7 worm cellular contexts compared by ENCODE assay signal in the genomic region with DNA sequence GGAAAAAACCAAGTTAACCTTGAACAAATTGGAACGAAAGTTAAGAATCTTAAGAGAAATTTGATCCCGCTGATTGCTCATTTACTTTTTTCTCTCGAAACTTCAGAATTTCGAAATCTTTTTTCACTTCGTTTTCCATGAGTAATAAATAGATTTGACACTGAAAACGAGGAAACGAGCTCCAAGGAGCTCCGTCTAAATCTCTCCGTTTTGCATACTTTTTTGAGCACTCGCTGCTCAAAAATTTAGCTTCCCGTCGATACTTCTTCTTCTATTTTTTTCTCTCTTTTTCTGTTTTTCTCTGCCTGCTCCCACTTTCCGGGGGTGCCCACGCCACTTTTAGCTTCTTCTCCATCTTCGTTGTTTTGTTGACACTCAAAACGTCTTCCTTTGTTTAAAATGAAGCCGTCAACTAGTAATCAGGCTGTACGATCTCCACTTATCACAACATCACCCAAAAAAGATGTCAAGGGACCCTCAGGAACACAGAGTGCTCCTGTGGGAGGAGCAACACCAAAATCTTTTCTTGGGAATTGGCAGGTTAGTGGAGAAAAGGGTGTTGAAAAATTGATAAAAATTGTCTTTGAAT.
TF ChIP-seq lines count a peak whose summit lies in the region.

TSS of gene C17H12.10 (plus strand) at position 325 of the 589 bp plus-strand sequence.

TF ChIP-seq in whole organism, L1 larva, 84 proteins besides CTCF, POLR2A, EP300 and RAD21 (continues in another document):
- TF ChIP-seq fkh-10 (GFP tag; optimal IDR thresholded peaks at IDR 0.05; lab: Kevin White, UChicago) (peak; percentile 77), mep-1 (tag; optimal IDR thresholded peaks at IDR 0.05; lab: Kevin White, UChicago) (peak; percentile 15), mdl-1 (tag; optimal IDR thresholded peaks at IDR 0.05; lab: Kevin White, UChicago) (no peak), fkh-8 (tag; optimal IDR thresholded peaks at IDR 0.05; lab: Kevin White, UChicago) (peak; percentile 47), pag-3 (tag; optimal IDR thresholded peaks at IDR 0.05; lab: Kevin White, UChicago; ENCODE audit: borderline replicate concordance, insufficient read depth) (no peak), lin-35 (GFP tag; optimal IDR thresholded peaks at IDR 0.05; lab: Kevin White, UChicago) (peak in 1 of 2 experiments; percentile 21), swsn-7 (tag; optimal IDR thresholded peaks at IDR 0.05; lab: Kevin White, UChicago) (peak; percentile 8), nhr-71 (tag; optimal IDR thresholded peaks at IDR 0.05; lab: Kevin White, UChicago) (peak; percentile 48), zip-4 (GFP tag; optimal IDR thresholded peaks at IDR 0.05; lab: Kevin White, UChicago) (no peak), aha-1 (tag; optimal IDR thresholded peaks at IDR 0.05; lab: Kevin White, UChicago) (no peak), unc-86 (tag; optimal IDR thresholded peaks at IDR 0.05; lab: Kevin White, UChicago) (peak; percentile 18)

TF ChIP-seq in whole organism, L2 larva, 48 proteins besides CTCF, POLR2A, EP300 and RAD21:
- TF ChIP-seq unc-62 (GFP tag; optimal IDR thresholded peaks at IDR 0.05; lab: Kevin White, UChicago) (no peak), nhr-237 (tag; optimal IDR thresholded peaks at IDR 0.05; lab: Kevin White, UChicago) (no peak), nhr-77 (tag; optimal IDR thresholded peaks at IDR 0.05; lab: Kevin White, UChicago) (no peak), unc-55 (GFP tag; optimal IDR thresholded peaks at IDR 0.05; lab: Kevin White, UChicago) (peak; percentile 77), nhr-129 (tag; optimal IDR thresholded peaks at IDR 0.05; lab: Kevin White, UChicago) (peak; percentile 17), zag-1 (tag; optimal IDR thresholded peaks at IDR 0.05; lab: Kevin White, UChicago) (peak; percentile 80), sma-9 (GFP tag; optimal IDR thresholded peaks at IDR 0.05; lab: Kevin White, UChicago) (peak; percentile 39), sma-9 (tag; optimal IDR thresholded peaks at IDR 0.05; lab: Kevin White, UChicago) (no peak), crh-2 (tag; optimal IDR thresholded peaks at IDR 0.05; lab: Kevin White, UChicago) (peak; percentile 27), lsy-2 (tag; optimal IDR thresholded peaks at IDR 0.05; lab: Kevin White, UChicago) (peak in 1 of 2 experiments; percentile 49), C34F6.9 (tag; optimal IDR thresholded peaks at IDR 0.05; lab: Kevin White, UChicago) (peak; percentile 77), F13H6.1 (tag; optimal IDR thresholded peaks at IDR 0.05; lab: Kevin White, UChicago) (no peak)

TF ChIP-seq in whole organism, L3 larva, 47 proteins besides CTCF, POLR2A, EP300 and RAD21:
- TF ChIP-seq elt-1 (tag; optimal IDR thresholded peaks at IDR 0.05; lab: Kevin White, UChicago), result peak; percentile 71
- TF ChIP-seq nfya-1 (tag; optimal IDR thresholded peaks at IDR 0.05; lab: Kevin White, UChicago; ENCODE audit: insufficient read depth), result peak; percentile 54
- no peak for TF ChIP-seq nhr-77 (tag; optimal IDR thresholded peaks at IDR 0.05; lab: Kevin White, UChicago)
- peak; percentile 28 for TF ChIP-seq lin-15B (tag; optimal IDR thresholded peaks at IDR 0.05; lab: Kevin White, UChicago)
- peak; percentile 41 for TF ChIP-seq fkh-10 (GFP tag; optimal IDR thresholded peaks at IDR 0.05; lab: Kevin White, UChicago)
- TF ChIP-seq hmg-11 (tag; optimal IDR thresholded peaks at IDR 0.05; lab: Kevin White, UChicago), result peak; percentile 3
- no peak for TF ChIP-seq aly-2 (tag; optimal IDR thresholded peaks at IDR 0.05; lab: Kevin White, UChicago)
- TF ChIP-seq lin-39 (tag; optimal IDR thresholded peaks at IDR 0.05; lab: Kevin White, UChicago), result peak; percentile 67

TF ChIP-seq in whole organism, L4 larva, 104 proteins besides CTCF, POLR2A, EP300 and RAD21 (continues in another document):
- no peak for TF ChIP-seq egl-43 (GFP tag; IDR thresholded peaks at IDR 0.05; lab: Robert Waterston, UW)
- no peak for TF ChIP-seq gei-8 (GFP tag; optimal IDR thresholded peaks at IDR 0.05; lab: Kevin White, UChicago)
- no peak for TF ChIP-seq nhr-48 (tag; optimal IDR thresholded peaks at IDR 0.05; lab: Kevin White, UChicago)
- no peak for TF ChIP-seq lir-3 (tag; optimal IDR thresholded peaks at IDR 0.05; lab: Kevin White, UChicago)
- peak; percentile 46 for TF ChIP-seq mep-1 (tag; optimal IDR thresholded peaks at IDR 0.05; lab: Kevin White, UChicago)
- peak; percentile 70 for TF ChIP-seq ces-1 (GFP tag; optimal IDR thresholded peaks at IDR 0.05; lab: Kevin White, UChicago)
- TF ChIP-seq aha-1 (tag; lab: Kevin White, UChicago), result peak; percentile 44
- TF ChIP-seq pha-4 (GFP tag; IDR thresholded peaks at IDR 0.05; lab: Robert Waterston, UW), result no peak
- TF ChIP-seq pha-4 (tag; optimal IDR thresholded peaks at IDR 0.05; lab: Kevin White, UChicago), result no peak
- peak in 1 of 2 experiments; percentile 2 for TF ChIP-seq mdl-1 (tag; optimal IDR thresholded peaks at IDR 0.05; lab: Kevin White, UChicago)
- TF ChIP-seq lin-39 (tag; optimal IDR thresholded peaks at IDR 0.05; lab: Kevin White, UChicago), result no peak
- TF ChIP-seq fos-1 (tag; optimal IDR thresholded peaks at IDR 0.05; lab: Kevin White, UChicago), result no peak
- peak; percentile 44 for TF ChIP-seq rbr-2 (tag; optimal IDR thresholded peaks at IDR 0.05; lab: Kevin White, UChicago)
- TF ChIP-seq nhr-10 (tag; optimal IDR thresholded peaks at IDR 0.05; lab: Kevin White, UChicago), result no peak

TF ChIP-seq in whole organism, late embryonic, 69 proteins besides CTCF, POLR2A, EP300 and RAD21:
- TF ChIP-seq unc-42 (tag; optimal IDR thresholded peaks at IDR 0.05; lab: Kevin White, UChicago) (peak; percentile 86), eyg-1 (tag; optimal IDR thresholded peaks at IDR 0.05; lab: Kevin White, UChicago) (no peak), ceh-18 (tag; optimal IDR thresholded peaks at IDR 0.05; lab: Kevin White, UChicago) (peak; percentile 15), ztf-16 (tag; optimal IDR thresholded peaks at IDR 0.05; lab: Kevin White, UChicago) (no peak), ceh-9 (tag; optimal IDR thresholded peaks at IDR 0.05; lab: Kevin White, UChicago) (no peak), pros-1 (tag; optimal IDR thresholded peaks at IDR 0.05; lab: Kevin White, UChicago) (no peak), ceh-6 (GFP tag; optimal IDR thresholded peaks at IDR 0.05; lab: Kevin White, UChicago) (no peak), nhr-232 (tag; optimal IDR thresholded peaks at IDR 0.05; lab: Kevin White, UChicago) (no peak), pqm-1 (tag; optimal IDR thresholded peaks at IDR 0.05; lab: Kevin White, UChicago) (no peak), rnt-1 (tag; optimal IDR thresholded peaks at IDR 0.05; lab: Kevin White, UChicago) (no peak), sox-4 (tag; optimal IDR thresholded peaks at IDR 0.05; lab: Kevin White, UChicago) (no peak), syd-9 (tag; optimal IDR thresholded peaks at IDR 0.05; lab: Kevin White, UChicago) (no peak), C08G9.2 (tag; optimal IDR thresholded peaks at IDR 0.05; lab: Kevin White, UChicago) (no peak), ceh-31 (tag; optimal IDR thresholded peaks at IDR 0.05; lab: Kevin White, UChicago) (peak; percentile 13), nfya-1 (tag; optimal IDR thresholded peaks at IDR 0.05; lab: Kevin White, UChicago) (no peak), ceh-14 (tag; optimal IDR thresholded peaks at IDR 0.05; lab: Kevin White, UChicago) (no peak)

TF ChIP-seq in whole organism, mixed stage, embryonic, 35 proteins besides CTCF, POLR2A, EP300 and RAD21:
- TF ChIP-seq mls-2 (tag; optimal IDR thresholded peaks at IDR 0.05; lab: Kevin White, UChicago), result no peak
- TF ChIP-seq ces-1 (GFP tag; optimal IDR thresholded peaks at IDR 0.05; lab: Kevin White, UChicago), result peak; percentile 84
- no peak for TF ChIP-seq bed-3 (GFP tag; optimal IDR thresholded peaks at IDR 0.05; lab: Kevin White, UChicago)
- TF ChIP-seq sptf-1 (tag; optimal IDR thresholded peaks at IDR 0.05; lab: Kevin White, UChicago), result no peak
- TF ChIP-seq ceh-83 (GFP tag; optimal IDR thresholded peaks at IDR 0.05; lab: Kevin White, UChicago), result no peak
- no peak for TF ChIP-seq lin-32 (GFP tag; optimal IDR thresholded peaks at IDR 0.05; lab: Kevin White, UChicago)
- no peak for TF ChIP-seq ham-2 (GFP tag; optimal IDR thresholded peaks at IDR 0.05; lab: Kevin White, UChicago)

TF ChIP-seq in whole organism, young adult, 124 proteins besides CTCF, POLR2A, EP300 and RAD21:
- TF ChIP-seq rpc-1 (optimal IDR thresholded peaks at IDR 0.05; lab: Kevin White, UChicago), result no peak
- TF ChIP-seq rpc-1 (tag; optimal IDR thresholded peaks at IDR 0.05; lab: Kevin White, UChicago), result no peak
- TF ChIP-seq K12H6.12 (tag; optimal IDR thresholded peaks at IDR 0.05; lab: Kevin White, UChicago), result peak; percentile 31
- no peak for TF ChIP-seq ets-4 (GFP tag; optimal IDR thresholded peaks at IDR 0.05; lab: Kevin White, UChicago)
- no peak for TF ChIP-seq cebp-1 (GFP tag; IDR thresholded peaks at IDR 0.05; lab: Robert Waterston, UW)
- TF ChIP-seq cebp-1 (tag; optimal IDR thresholded peaks at IDR 0.05; lab: Kevin White, UChicago), result peak; percentile 54
